Worm (Caenorhabditis elegans): Measurements from ENCODE around the gene W06G6.2.
A peak's percentile ranks its signal among the peaks of the same experiment; 100 is the strongest.

The W06G6.2 gene

ce11 chrV:16628991-16629390, at the start of gene W06G6.2:
TSS of gene W06G6.2 (plus strand) at chrV:16629291.
- no peak for TF ChIP-seq Y75B8A.6 (GFP tag; IDR thresholded peaks at IDR 0.05)
- TF ChIP-seq gei-8 (GFP tag; optimal IDR thresholded peaks at IDR 0.05), result no peak
- TF ChIP-seq madf-9 (GFP tag; conservative IDR thresholded peaks at IDR 0.05), result no peak
- no peak for TF ChIP-seq unc-130 (GFP tag; optimal IDR thresholded peaks at IDR 0.05)
- no peak for TF ChIP-seq zfp-3 (GFP tag; conservative IDR thresholded peaks at IDR 0.05)
- no peak for TF ChIP-seq ceh-82 (tag; optimal IDR thresholded peaks at IDR 0.05)
- TF ChIP-seq lim-7 (GFP tag; IDR thresholded peaks at IDR 0.05), result no peak
- no peak for TF ChIP-seq pha-4 (GFP tag; IDR thresholded peaks at IDR 0.05)
- no peak for TF ChIP-seq pha-4 (tag; optimal IDR thresholded peaks at IDR 0.05)
- TF ChIP-seq tra-1 (GFP tag; IDR thresholded peaks at IDR 0.05), result no peak
- TF ChIP-seq dmd-8 (GFP tag; IDR thresholded peaks at IDR 0.05), result no peak
- TF ChIP-seq nhr-10 (tag; optimal IDR thresholded peaks at IDR 0.05), result no peak

- TF ChIP-seq ceh-82 (tag; optimal IDR thresholded peaks at IDR 0.05), result no peak
- no peak for TF ChIP-seq unc-130 (GFP tag; optimal IDR thresholded peaks at IDR 0.05)
- TF ChIP-seq nhr-77 (tag; optimal IDR thresholded peaks at IDR 0.05), result no peak
- no peak for TF ChIP-seq nhr-10 (tag; optimal IDR thresholded peaks at IDR 0.05)
- no peak for TF ChIP-seq T26A8.4 (GFP tag; IDR thresholded peaks at IDR 0.05)
Measured at ce11 chrV:16580424-16580823, 48.7 kb upstream of the W06G6.2 start, which contains the start of gene nhr-271. TSS of gene nhr-271 (minus strand) at chrV:16580524.

- TF ChIP-seq T20F7.1 (GFP tag; optimal IDR thresholded peaks at IDR 0.05) (no peak), Y48G9A.11 (GFP tag; IDR thresholded peaks at IDR 0.05) (no peak), aha-1 (tag) (peak; percentile 46)
Measured at ce11 chrV:16581061-16581460, 48.0 kb upstream of the W06G6.2 start.

ce11 chrV:16582973-16583372, 46.1 kb upstream of the W06G6.2 start, which contains the start of gene str-150:
TSS of gene str-150 (plus strand) at chrV:16583273.
- no peak for TF ChIP-seq ZK337.2 (GFP tag; IDR thresholded peaks at IDR 0.05)
- TF ChIP-seq spr-1 (tag; optimal IDR thresholded peaks at IDR 0.05), result no peak
- TF ChIP-seq daf-12 (tag; optimal IDR thresholded peaks at IDR 0.05), result no peak
- TF ChIP-seq ceh-32 (tag; optimal IDR thresholded peaks at IDR 0.05; ENCODE audit: poor library complexity), result no peak
- no peak for TF ChIP-seq Y75B8A.6 (GFP tag; IDR thresholded peaks at IDR 0.05)
- TF ChIP-seq ztf-11 (tag; optimal IDR thresholded peaks at IDR 0.05), result no peak
- no peak for TF ChIP-seq dmd-9 (GFP tag; IDR thresholded peaks at IDR 0.05)
- TF ChIP-seq nhr-77 (tag; optimal IDR thresholded peaks at IDR 0.05), result no peak

DNA sequence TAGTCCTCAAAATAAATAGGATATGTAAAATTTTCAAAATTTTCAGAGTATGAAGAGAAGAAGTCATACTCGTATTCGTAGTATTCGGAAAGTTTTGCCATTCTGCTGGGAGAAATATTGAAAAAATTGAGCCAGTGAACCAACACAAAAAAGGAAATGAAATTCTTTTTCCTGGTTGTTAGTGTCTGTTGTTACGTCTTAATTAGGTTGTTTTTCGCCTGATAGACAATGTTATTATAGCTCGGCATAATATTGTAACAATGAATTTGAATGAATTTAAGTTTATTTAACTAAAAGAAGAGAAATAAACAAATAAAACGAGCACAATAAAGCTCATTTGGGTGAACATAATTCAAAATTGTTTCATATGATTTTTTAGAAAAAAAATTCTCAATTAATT, 40.7 kb upstream of the W06G6.2 start, which contains the start of gene srw-73:
srw-73 (minus strand) TSS at position 101 of the 400 bp plus-strand sequence.
- TF ChIP-seq daf-19 (GFP tag; conservative IDR thresholded peaks at IDR 0.05) (no peak), spr-3 (GFP tag; optimal IDR thresholded peaks at IDR 0.05) (no peak), lin-13 (GFP tag; optimal IDR thresholded peaks at IDR 0.05) (no peak), fos-1 (tag; optimal IDR thresholded peaks at IDR 0.05) (no peak), nhr-41 (GFP tag; IDR thresholded peaks at IDR 0.05) (no peak), ceh-20 (GFP tag; IDR thresholded peaks at IDR 0.05) (no peak), mdt-29 (GFP tag; IDR thresholded peaks at IDR 0.05) (no peak), unc-39 (tag; optimal IDR thresholded peaks at IDR 0.05) (no peak), ces-1 (GFP tag; optimal IDR thresholded peaks at IDR 0.05) (no peak), Y75B8A.6 (GFP tag; IDR thresholded peaks at IDR 0.05) (no peak), pha-4 (GFP tag; IDR thresholded peaks at IDR 0.05) (no peak), pha-4 (tag; optimal IDR thresholded peaks at IDR 0.05) (no peak)

- TF ChIP-seq T26A8.4 (GFP tag; IDR thresholded peaks at IDR 0.05) (no peak), daf-8 (GFP tag; IDR thresholded peaks at IDR 0.05) (no peak), sdz-12 (GFP tag; optimal IDR thresholded peaks at IDR 0.05) (no peak)
Measured at ce11 chrV:16589488-16589887, 39.6 kb upstream of the W06G6.2 start.
